Fruit fly (Drosophila melanogaster): ENCODE data around the gene GCS1.

Gene GCS1

DNA sequence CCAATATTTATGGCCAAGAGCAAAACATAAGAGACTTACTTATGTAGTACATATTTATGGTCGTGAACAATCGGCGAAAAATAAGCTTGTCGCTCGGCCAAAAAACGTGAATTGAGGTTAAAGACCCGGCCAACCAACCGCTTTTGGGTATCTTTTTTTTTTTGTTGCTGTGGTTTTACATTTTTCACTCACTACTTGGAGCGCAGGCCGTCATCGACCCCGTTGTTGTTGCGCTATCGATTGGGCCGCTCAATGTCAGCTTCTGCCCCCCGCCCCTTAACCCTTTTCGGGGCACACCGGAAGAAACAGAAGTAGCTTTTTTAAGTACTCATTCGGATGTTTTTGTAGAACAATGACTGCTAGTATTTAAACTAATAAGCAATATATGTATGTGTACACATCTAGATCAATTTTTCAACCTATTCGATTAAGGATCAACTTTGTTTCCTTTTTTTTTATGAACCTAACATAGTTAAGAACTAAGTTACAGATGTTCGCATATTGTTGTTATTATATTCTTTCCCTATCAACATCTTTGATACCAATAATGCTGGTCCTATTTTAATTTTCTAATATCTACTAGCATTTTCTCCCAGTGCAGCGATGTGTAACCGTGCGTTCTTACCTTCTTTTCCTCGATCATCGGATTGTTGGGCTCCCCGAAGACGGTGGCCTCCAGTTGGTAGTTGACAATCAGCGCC is 9.6 kb downstream of the GCS1 start (continued):
- TF ChIP-seq CG15269 (tag; optimal IDR thresholded peaks at IDR 0.05) (peak; percentile 86), CG13624 (GFP tag; optimal IDR thresholded peaks at IDR 0.05) (peak; percentile 65), CG11085 (GFP tag; IDR thresholded peaks at IDR 0.05) (no peak), Kr (GFP tag; optimal IDR thresholded peaks at IDR 0.05) (peak; percentile 71), repo (GFP tag; optimal IDR thresholded peaks at IDR 0.05) (peak; percentile 59), CG14965 (GFP tag; optimal IDR thresholded peaks at IDR 0.05; ENCODE audit: borderline replicate concordance) (no peak), rib (GFP tag; IDR thresholded peaks at IDR 0.05) (no peak), Usf (GFP tag; optimal IDR thresholded peaks at IDR 0.05) (peak; percentile 42), CG11560 (tag; IDR thresholded peaks at IDR 0.05) (no peak), CG12769 (tag; optimal IDR thresholded peaks at IDR 0.05) (no peak), ci (GFP tag; IDR thresholded peaks at IDR 0.05) (no peak), CG17802 (tag; optimal IDR thresholded peaks at IDR 0.05) (peak; percentile 26), zfh1 (GFP tag; IDR thresholded peaks at IDR 0.05) (peak; percentile 14; the same call in 1 of the 3 replicates), CG11695 (GFP tag; IDR thresholded peaks at IDR 0.05) (peak; percentile 73), emc (GFP tag; optimal IDR thresholded peaks at IDR 0.05) (no peak), CG6254 (GFP tag; optimal IDR thresholded peaks at IDR 0.05) (peak; percentile 56), CG11723 (GFP tag; optimal IDR thresholded peaks at IDR 0.05) (no peak), Meics (GFP tag; optimal IDR thresholded peaks at IDR 0.05) (peak; percentile 72), MESR4 (GFP tag; optimal IDR thresholded peaks at IDR 0.05) (no peak), CG10979 (tag; optimal IDR thresholded peaks at IDR 0.05) (peak; percentile 84), HHEX (GFP tag; optimal IDR thresholded peaks at IDR 0.05) (peak; percentile 71), peb (GFP tag; IDR thresholded peaks at IDR 0.05) (no peak), Deaf1 (tag; optimal IDR thresholded peaks at IDR 0.05) (no peak), CG7987 (GFP tag; optimal IDR thresholded peaks at IDR 0.05) (no peak), CG12299 (tag; optimal IDR thresholded peaks at IDR 0.05) (peak; percentile 39), gsb-n (tag; optimal IDR thresholded peaks at IDR 0.05) (no peak), CG4730 (GFP tag; IDR thresholded peaks at IDR 0.05) (no peak), CG3281 (GFP tag; optimal IDR thresholded peaks at IDR 0.05) (no peak), fd102C (GFP tag; optimal IDR thresholded peaks at IDR 0.05) (no peak), mam (GFP tag; optimal IDR thresholded peaks at IDR 0.05) (peak; percentile 62), CG12155 (GFP tag; optimal IDR thresholded peaks at IDR 0.05) (peak; percentile 12), lbe (GFP tag; optimal IDR thresholded peaks at IDR 0.05) (no peak), Drgx (GFP tag; IDR thresholded peaks at IDR 0.05) (peak; percentile 26; the same call in 1 of the 2 replicates), ash1 (GFP tag; optimal IDR thresholded peaks at IDR 0.05) (no peak), ATbp (GFP tag; optimal IDR thresholded peaks at IDR 0.05) (peak; percentile 59), pb (GFP tag; optimal IDR thresholded peaks at IDR 0.05) (peak; percentile 46), CG3726 (GFP tag; IDR thresholded peaks at IDR 0.05) (no peak; the same call in 2 of the 3 replicates), knrl (GFP tag; IDR thresholded peaks at IDR 0.05; ENCODE audit: partially characterized antibody) (no peak), Dll (GFP tag; IDR thresholded peaks at IDR 0.05; ENCODE audit: partially characterized antibody) (no peak), GATAe (GFP tag; conservative IDR thresholded peaks at IDR 0.05) (no peak), eyg (GFP tag; optimal IDR thresholded peaks at IDR 0.05) (peak; percentile 54), HmgZ (tag; optimal IDR thresholded peaks at IDR 0.05) (peak; percentile 45), CrebB (tag; optimal IDR thresholded peaks at IDR 0.05) (peak; percentile 7), B-H1 (GFP tag; IDR thresholded peaks at IDR 0.05) (no peak), Eip74EF (GFP tag; optimal IDR thresholded peaks at IDR 0.05) (peak in 1 of 2 experiments; percentile 47), CG8924 (tag; optimal IDR thresholded peaks at IDR 0.05) (peak; percentile 69), CG4424 (GFP tag; optimal IDR thresholded peaks at IDR 0.05) (peak; percentile 73), TFAM (GFP tag; optimal IDR thresholded peaks at IDR 0.05) (no peak), CG10267 (tag; optimal IDR thresholded peaks at IDR 0.05) (peak; percentile 73)
